Fruit fly (Drosophila melanogaster) whole organism, wandering third instar larva: ENCODE measurements around the gene BBS5.

Source experiments
- CG32264 ChIP-seq: fragments of 200-800 bp; sonication (Bioruptor generic); optimal IDR thresholded peaks from 2 replicates; lab custom pipeline; 2016; ENCODE audit warnings: missing biosample characterization, missing genetic modification characterization
- CG9705 ChIP-seq: fragments of 200-800 bp; sonication (Bioruptor generic); optimal IDR thresholded peaks from 2 replicates; lab custom pipeline; 2018; ENCODE audit warnings: missing biosample characterization, mild to moderate bottlenecking, missing genetic modification characterization
- CrebA ChIP-seq: fragments of 200-800 bp; sonication (Bioruptor generic); optimal IDR thresholded peaks from 2 replicates; lab custom pipeline; 2016; ENCODE audit warnings: missing biosample characterization, mild to moderate bottlenecking, missing genetic modification characterization, borderline replicate concordance
- Dfd ChIP-seq: fragments of >200 bp; optimal IDR thresholded peaks from 2 replicates; lab custom pipeline; 2017; ENCODE audit warnings: missing biosample characterization, missing genetic modification characterization
- GATAd ChIP-seq: sonication (Bioruptor generic); optimal IDR thresholded peaks from 2 replicates; lab custom pipeline; 2016; ENCODE audit warnings: missing biosample characterization, missing genetic modification characterization
- HLH106 ChIP-seq: fragments of 200-800 bp; optimal IDR thresholded peaks from 3 replicates; lab custom pipeline; 2019; ENCODE audit warnings: missing biosample characterization, mild to moderate bottlenecking, missing genetic modification characterization, moderate library complexity
- Hnf4 ChIP-seq: fragments of 200-800 bp; sonication (Bioruptor generic); optimal IDR thresholded peaks from 2 replicates; lab custom pipeline; 2016; ENCODE audit warnings: missing biosample characterization, mild to moderate bottlenecking, missing genetic modification characterization
- Hr83 ChIP-seq: fragments of 200-300 bp; sonication (Bioruptor generic); optimal IDR thresholded peaks from 2 replicates; lab custom pipeline; 2016; ENCODE audit warnings: missing biosample characterization, mild to moderate bottlenecking, missing genetic modification characterization, moderate library complexity; ENCODE audit not compliant: poor library complexity, severe bottlenecking
- Mio ChIP-seq: sonication (Bioruptor generic); optimal IDR thresholded peaks from 2 replicates; lab custom pipeline; 2016; ENCODE audit warnings: missing biosample characterization, missing genetic modification characterization
- Myc ChIP-seq: fragments of >200 bp; optimal IDR thresholded peaks from 2 replicates; lab custom pipeline; 2017
- N ChIP-seq: fragments of >200 bp; optimal IDR thresholded peaks from 2 replicates; lab custom pipeline; 2018; ENCODE audit warnings: missing biosample characterization, missing external identifiers, missing genetic modification characterization
- OdsH ChIP-seq: fragments of 200-800 bp; sonication (Bioruptor generic); optimal IDR thresholded peaks from 2 replicates; lab custom pipeline; 2016; ENCODE audit warnings: missing biosample characterization, mild to moderate bottlenecking, missing genetic modification characterization
- Rel ChIP-seq, 2 experiments: fragments of 200-800 bp; sonication (Bioruptor generic) in 1 of 2; optimal IDR thresholded peaks; 2 replicates in 1 of 2; 3 replicates in 1 of 2; lab custom pipeline; 2016 to 2019; ENCODE audit warnings: mild to moderate bottlenecking in 2 of 2, missing biosample characterization in 2 of 2, missing genetic modification characterization in 2 of 2, moderate library complexity in 1 of 2
- Sp1 ChIP-seq: fragments of 200-800 bp; sonication (Bioruptor generic); optimal IDR thresholded peaks from 3 replicates; lab custom pipeline; 2019; ENCODE audit warnings: missing biosample characterization, mild to moderate bottlenecking, missing genetic modification characterization, moderate library complexity
- Vsx2 ChIP-seq: fragments of 200-300, 225-300 bp; sonication (Bioruptor generic); optimal IDR thresholded peaks from 2 replicates; lab custom pipeline; 2018; ENCODE audit warnings: missing biosample characterization, missing genetic modification characterization; ENCODE audit not compliant: partially characterized antibody
- brk ChIP-seq: fragments of 200-800 bp; sonication (Bioruptor generic); optimal IDR thresholded peaks from 2 replicates; lab custom pipeline; 2016; ENCODE audit warnings: missing biosample characterization, mild to moderate bottlenecking, missing genetic modification characterization
- dl ChIP-seq, 2 experiments: fragments of 175-275, 200-275 bp in 1 of 2; fragments of 200-275 bp in 1 of 2; sonication (Bioruptor generic); optimal IDR thresholded peaks; lab custom pipeline; 2018; ENCODE audit warnings: mild to moderate bottlenecking in 2 of 2, missing biosample characterization in 2 of 2, missing genetic modification characterization in 2 of 2, moderate library complexity in 2 of 2; ENCODE audit not compliant: partially characterized antibody in 2 of 2, insufficient read depth in 1 of 2
- ey ChIP-seq: fragments of 200-800 bp; sonication (Bioruptor generic); optimal IDR thresholded peaks from 2 replicates; lab custom pipeline; 2016; ENCODE audit warnings: missing biosample characterization, missing genetic modification characterization
- foxo ChIP-seq, 2 experiments: fragments of 200-800 bp; sonication (Bioruptor generic); optimal IDR thresholded peaks; 2 replicates in 1 of 2; 3 replicates in 1 of 2; lab custom pipeline; 2016 to 2017; ENCODE audit warnings: missing biosample characterization in 2 of 2, missing genetic modification characterization in 2 of 2
- fru ChIP-seq: fragments of 200-800 bp; sonication (Bioruptor generic); optimal IDR thresholded peaks from 3 replicates; lab custom pipeline; 2016; ENCODE audit warnings: missing biosample characterization, mild to moderate bottlenecking, missing genetic modification characterization
- h ChIP-seq: fragments of 200-800 bp; sonication (Bioruptor generic); optimal IDR thresholded peaks from 3 replicates; lab custom pipeline; 2016; ENCODE audit warnings: missing biosample characterization, mild to moderate bottlenecking, missing genetic modification characterization
- jim ChIP-seq: fragments of 175-275, 200-325 bp; sonication (Bioruptor generic); optimal IDR thresholded peaks from 2 replicates; lab custom pipeline; 2016; ENCODE audit warnings: missing biosample characterization, mild to moderate bottlenecking, missing genetic modification characterization
- lola ChIP-seq: fragments of >200 bp; optimal IDR thresholded peaks from 2 replicates; lab custom pipeline; 2017; ENCODE audit warnings: missing biosample characterization, missing genetic modification characterization
- pan ChIP-seq: fragments of >200 bp; optimal IDR thresholded peaks from 2 replicates; lab custom pipeline; 2017
- psq ChIP-seq: fragments of 200-800 bp; sonication (Bioruptor generic); optimal IDR thresholded peaks from 3 replicates; lab custom pipeline; 2017; ENCODE audit warnings: missing biosample characterization, mild to moderate bottlenecking, missing genetic modification characterization, moderate library complexity
- rgr ChIP-seq: fragments of 200-800 bp; sonication (Bioruptor generic); optimal IDR thresholded peaks from 3 replicates; lab custom pipeline; 2016; ENCODE audit warnings: missing biosample characterization, mild to moderate bottlenecking, missing genetic modification characterization
- sage ChIP-seq: fragments of 200-800 bp; sonication (Bioruptor generic); optimal IDR thresholded peaks from 2 replicates; lab custom pipeline; 2016; ENCODE audit warnings: missing biosample characterization, mild to moderate bottlenecking, missing genetic modification characterization
- sv ChIP-seq: fragments of 200-800 bp; sonication (Bioruptor generic); optimal IDR thresholded peaks from 3 replicates; lab custom pipeline; 2016; ENCODE audit warnings: missing biosample characterization, missing genetic modification characterization
- tai ChIP-seq: sonication (Bioruptor generic); optimal IDR thresholded peaks from 2 replicates; lab custom pipeline; 2016; ENCODE audit warnings: missing biosample characterization, missing genetic modification characterization
- usp ChIP-seq: fragments of >200 bp; optimal IDR thresholded peaks from 2 replicates; lab custom pipeline; 2017; ENCODE audit warnings: missing biosample characterization, missing genetic modification characterization
- woc ChIP-seq: sonication (Bioruptor generic); optimal IDR thresholded peaks from 2 replicates; lab custom pipeline; 2016; ENCODE audit warnings: missing biosample characterization, mild to moderate bottlenecking, missing genetic modification characterization

Gene BBS5

DNA sequence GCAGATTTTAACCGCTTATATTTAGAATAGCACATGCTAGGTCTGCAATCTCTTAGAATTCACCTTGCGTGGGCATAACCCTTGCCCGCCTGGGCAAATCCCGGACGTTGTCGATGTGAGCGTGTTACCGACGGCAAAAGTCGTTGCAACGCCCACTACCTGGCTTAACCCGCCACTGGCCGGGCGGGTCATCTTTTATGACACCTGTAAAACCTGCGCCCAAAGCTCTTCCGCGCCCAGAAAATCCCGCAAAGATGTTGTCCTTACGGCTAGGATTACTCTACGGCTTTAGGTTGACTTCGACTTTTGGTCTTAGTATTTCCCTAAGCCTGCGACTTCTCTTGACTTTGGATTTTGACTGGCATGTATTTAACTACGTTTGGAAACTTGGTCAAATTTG is 38.1 kb downstream of the BBS5 start:
- TF ChIP-seq tai (no peak), HLH106 (tag; lab: Kevin White, UChicago) (no peak), Rel (GFP tag; optimal IDR thresholded peaks at IDR 0.05; lab: Kevin White, UChicago) (no peak), Rel (tag; optimal IDR thresholded peaks at IDR 0.05; lab: Kevin White, UChicago) (no peak), usp (GFP tag; lab: Kevin White, UChicago) (no peak), N (GFP tag; lab: Kevin White, UChicago) (no peak), Sp1 (GFP tag; lab: Kevin White, UChicago) (no peak), foxo (GFP tag; optimal IDR thresholded peaks at IDR 0.05; lab: Kevin White, UChicago) (no peak), CrebA (GFP tag; lab: Kevin White, UChicago) (no peak), woc (GFP tag; lab: Kevin White, UChicago) (no peak), h (GFP tag; lab: Kevin White, UChicago) (no peak), sv (GFP tag; lab: Kevin White, UChicago) (no peak), rgr (GFP tag; lab: Kevin White, UChicago) (no peak), jim (no peak), GATAd (GFP tag; lab: Kevin White, UChicago) (no peak), OdsH (GFP tag; lab: Kevin White, UChicago) (no peak), sage (GFP tag; lab: Kevin White, UChicago) (no peak)

DNA sequence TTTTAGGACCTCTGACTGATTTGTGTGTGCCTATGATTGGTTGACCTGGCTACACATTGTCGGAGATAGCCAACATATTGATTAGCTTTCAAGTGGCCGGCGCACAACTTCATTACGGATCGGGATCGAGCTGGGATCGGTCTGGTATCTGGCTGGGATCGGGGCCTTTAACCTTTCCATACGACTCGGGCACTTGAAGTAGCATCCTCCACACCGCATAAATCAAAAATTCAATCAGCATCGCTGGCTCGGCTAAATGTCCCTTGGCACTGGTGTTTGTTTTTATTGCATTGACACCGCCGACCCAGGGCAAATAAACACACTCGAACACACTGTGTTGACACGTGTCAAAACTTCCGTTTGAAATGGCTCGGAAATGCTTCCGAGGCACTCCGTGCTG is 39.6 kb downstream of the BBS5 start:
- TF ChIP-seq fru (GFP tag; lab: Kevin White, UChicago): no peak
- no peak for TF ChIP-seq Hnf4 (GFP tag; lab: Kevin White, UChicago)
- TF ChIP-seq ey (GFP tag; lab: Kevin White, UChicago): no peak
- no peak for TF ChIP-seq CG9705
- no peak for TF ChIP-seq Rel (GFP tag; optimal IDR thresholded peaks at IDR 0.05; lab: Kevin White, UChicago)
- no peak for TF ChIP-seq Rel (tag; optimal IDR thresholded peaks at IDR 0.05; lab: Kevin White, UChicago)
- no peak for TF ChIP-seq N (GFP tag; lab: Kevin White, UChicago)
- no peak for TF ChIP-seq sage (GFP tag; lab: Kevin White, UChicago)
- TF ChIP-seq pan: no peak
- no peak for TF ChIP-seq rgr (GFP tag; lab: Kevin White, UChicago)
- no peak for TF ChIP-seq Hr83 (GFP tag; lab: Kevin White, UChicago)
- TF ChIP-seq OdsH (GFP tag; lab: Kevin White, UChicago): no peak
- TF ChIP-seq dl (GFP tag; optimal IDR thresholded peaks at IDR 0.05; lab: Kevin White, UChicago; ENCODE audit: insufficient read depth in 1 of 2, partially characterized antibody in 2 of 2): no peak
- TF ChIP-seq foxo (GFP tag; optimal IDR thresholded peaks at IDR 0.05; lab: Kevin White, UChicago): no peak
- no peak for TF ChIP-seq Mio
- TF ChIP-seq Vsx2: no peak

DNA sequence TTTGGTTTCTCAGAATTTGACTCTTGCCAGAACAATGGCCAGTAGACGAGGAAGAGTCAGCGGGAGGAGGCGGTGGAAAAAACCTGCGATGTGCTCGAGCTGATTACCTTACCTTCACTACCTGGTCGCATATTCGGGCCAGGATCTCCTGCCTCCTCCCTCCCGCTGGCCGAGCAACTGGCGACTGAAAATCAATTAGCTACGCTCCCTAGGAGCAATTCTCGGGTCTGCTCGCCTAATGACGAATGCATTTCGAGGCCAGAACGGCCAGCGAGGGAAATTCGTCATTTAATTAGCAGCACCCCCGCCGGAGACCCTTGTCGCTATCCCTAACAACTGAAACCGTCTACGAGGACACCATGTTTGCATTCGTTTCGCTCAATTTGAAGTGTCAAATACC is 41.9 kb downstream of the BBS5 start:
- TF ChIP-seq psq (GFP tag; lab: Kevin White, UChicago) (no peak), lola (GFP tag; lab: Kevin White, UChicago) (no peak), woc (GFP tag; lab: Kevin White, UChicago) (no peak), h (GFP tag; lab: Kevin White, UChicago) (no peak), CG32264 (no peak), ey (GFP tag; lab: Kevin White, UChicago) (no peak), GATAd (GFP tag; lab: Kevin White, UChicago) (no peak), Sp1 (GFP tag; lab: Kevin White, UChicago) (no peak), Hr83 (GFP tag; lab: Kevin White, UChicago) (no peak), pan (no peak)
- TF ChIP-seq, all 38 proteins: peak for 0

DNA sequence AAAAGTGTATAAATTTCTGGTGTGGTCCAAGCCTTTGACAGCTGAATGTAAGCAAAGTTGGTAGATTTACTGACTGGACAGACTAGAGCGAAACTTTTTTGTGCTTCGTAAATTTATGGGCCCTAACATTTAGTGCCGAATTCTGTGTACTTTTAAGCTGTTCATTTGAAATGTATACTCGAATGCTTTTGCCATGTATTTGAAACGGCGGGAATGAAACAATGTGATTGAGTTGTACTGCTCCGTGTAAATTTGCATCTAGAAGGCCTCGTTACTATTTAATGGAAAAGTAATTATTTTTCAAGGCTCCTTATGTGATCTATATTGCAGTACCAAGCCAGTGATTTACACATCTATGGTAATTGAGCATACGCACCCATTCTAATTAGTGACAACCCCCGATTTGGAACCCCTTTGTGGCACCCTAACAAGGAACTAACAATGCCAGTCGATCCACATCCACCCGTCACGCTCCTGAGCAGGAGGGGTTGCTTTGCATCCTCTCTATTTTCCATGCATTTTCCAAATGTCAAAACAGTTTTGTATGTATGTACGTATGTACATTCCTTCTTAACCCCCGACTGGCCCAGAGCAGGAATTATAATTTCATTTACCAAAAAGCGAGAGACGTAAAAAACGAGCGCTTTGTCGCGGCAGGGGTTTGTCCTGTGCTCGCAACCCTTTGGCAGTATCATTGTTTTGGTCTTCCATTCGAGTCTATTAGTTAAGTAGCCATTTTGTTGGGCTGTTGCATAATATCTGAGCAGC is 42.6 kb downstream of the BBS5 start:
- TF ChIP-seq Sp1 (GFP tag; lab: Kevin White, UChicago) (no peak), brk (no peak), lola (GFP tag; lab: Kevin White, UChicago) (no peak)
- TF ChIP-seq, all 38 proteins: peak for 0

DNA sequence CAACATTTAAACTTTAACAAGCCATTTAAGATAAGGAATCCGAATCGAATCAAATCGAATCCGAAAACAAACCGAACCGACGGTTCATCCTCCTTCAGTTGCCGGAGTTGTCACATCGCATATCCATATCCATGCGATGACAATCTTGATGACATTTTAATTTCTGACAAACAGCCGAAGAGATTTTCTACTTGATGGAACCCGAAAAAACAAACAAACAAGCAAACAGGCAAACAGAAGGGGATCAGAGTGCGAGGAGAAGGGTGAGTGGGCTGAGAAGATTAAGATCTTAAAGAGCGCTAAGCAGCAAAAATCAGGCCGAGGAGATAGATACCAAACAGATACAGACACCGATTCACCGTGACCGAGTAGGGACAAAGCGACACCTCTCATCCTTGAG is 45.0 kb downstream of the BBS5 start:
- TF ChIP-seq psq (GFP tag; lab: Kevin White, UChicago): no peak
- TF ChIP-seq sv (GFP tag; lab: Kevin White, UChicago): no peak
- no peak for TF ChIP-seq Mio
- no peak for TF ChIP-seq Vsx2
- no peak for TF ChIP-seq Myc (lab: Kevin White, UChicago)
- no peak for TF ChIP-seq h (GFP tag; lab: Kevin White, UChicago)
- TF ChIP-seq foxo (GFP tag; optimal IDR thresholded peaks at IDR 0.05; lab: Kevin White, UChicago): no peak
- no peak for TF ChIP-seq Hnf4 (GFP tag; lab: Kevin White, UChicago)
- no peak for TF ChIP-seq lola (GFP tag; lab: Kevin White, UChicago)
- no peak for TF ChIP-seq fru (GFP tag; lab: Kevin White, UChicago)
- no peak for TF ChIP-seq brk
- no peak for TF ChIP-seq Dfd (GFP tag; lab: Kevin White, UChicago)
- no peak for TF ChIP-seq jim
